Worm (Caenorhabditis elegans) whole organism, L2 larva: ENCODE results near the gene C18C4.7.

Experiments used
- ceh-82 ChIP-seq: fragments of 150-350 bp; optimal IDR thresholded peaks from 2 replicates; lab custom pipeline; 2014; ENCODE audit warnings: missing biosample characterization, missing genetic modification characterization
- egl-27 ChIP-seq: sonication (generic microtip); optimal IDR thresholded peaks from 3 replicates; lab custom pipeline; 2017; ENCODE audit warnings: missing biosample characterization, missing genetic modification reagents, missing genetic modification characterization
- elt-3 ChIP-seq: sonication (generic microtip); optimal IDR thresholded peaks from 2 replicates; lab custom pipeline; 2017; ENCODE audit warnings: missing biosample characterization, missing genetic modification characterization
- lin-13 ChIP-seq: fragments of 150-350 bp; optimal IDR thresholded peaks from 2 replicates; lab custom pipeline; 2014; ENCODE audit warnings: missing biosample characterization, missing genetic modification reagents, missing genetic modification characterization
- lsy-2 ChIP-seq, 2 experiments: fragments of 150-350 bp in 1 of 2; sonication (generic microtip) in 1 of 2; optimal IDR thresholded peaks; 2 replicates each; lab custom pipeline; 2014 to 2017; ENCODE audit warnings: missing biosample characterization in 2 of 2, missing genetic modification characterization in 2 of 2
- nhr-11 ChIP-seq: fragments of 150-350 bp; optimal IDR thresholded peaks from 2 replicates; lab custom pipeline; 2014; ENCODE audit warnings: missing biosample characterization, missing genetic modification characterization
- nhr-23 ChIP-seq: fragments of 150-350 bp; optimal IDR thresholded peaks from 2 replicates; lab custom pipeline; 2014; ENCODE audit warnings: missing biosample characterization, missing genetic modification reagents, missing genetic modification characterization
- skn-1 ChIP-seq: sonication (generic microtip); optimal IDR thresholded peaks from 2 replicates; lab custom pipeline; 2017; ENCODE audit warnings: missing biosample characterization, missing genetic modification characterization
- zag-1 ChIP-seq: fragments of 150-350 bp; optimal IDR thresholded peaks from 2 replicates; lab custom pipeline; 2014; ENCODE audit warnings: missing biosample characterization, missing genetic modification characterization

ce11 chrV:5587955-5588354, 20.9 kb upstream of the C18C4.7 start:
- TF ChIP-seq skn-1 (tag; lab: Kevin White, UChicago) (no peak), nhr-11 (tag; lab: Kevin White, UChicago) (no peak), egl-27 (no peak), lin-13 (GFP tag; lab: Kevin White, UChicago) (no peak), zag-1 (tag; lab: Kevin White, UChicago) (no peak), elt-3 (tag; lab: Kevin White, UChicago) (no peak), lsy-2 (tag; optimal IDR thresholded peaks at IDR 0.05; lab: Kevin White, UChicago) (no peak), ceh-82 (tag; lab: Kevin White, UChicago) (no peak), nhr-23 (no peak)
